Fruit fly (Drosophila melanogaster) S2 (cell line): Measurements from ENCODE around the gene CG15570.

Experiments used
- CG8478 ChIP-seq: fragments of >200 bp; optimal IDR thresholded peaks from 2 replicates; lab custom pipeline; 2018
- CTCF ChIP-seq, 2 experiments: fragments of >200 bp; optimal IDR thresholded peaks; 2 replicates each; lab custom pipeline; 2018

CG15570 gene

dm6 chrX:4217870-4218269 is at the start of gene CG15570:
CG15570 (plus strand) TSS chrX:4218170.
- TF ChIP-seq CG8478: no peak
- TF ChIP-seq CTCF (optimal IDR thresholded peaks at IDR 0.05; lab: Kevin White, UChicago): no peak

DNA sequence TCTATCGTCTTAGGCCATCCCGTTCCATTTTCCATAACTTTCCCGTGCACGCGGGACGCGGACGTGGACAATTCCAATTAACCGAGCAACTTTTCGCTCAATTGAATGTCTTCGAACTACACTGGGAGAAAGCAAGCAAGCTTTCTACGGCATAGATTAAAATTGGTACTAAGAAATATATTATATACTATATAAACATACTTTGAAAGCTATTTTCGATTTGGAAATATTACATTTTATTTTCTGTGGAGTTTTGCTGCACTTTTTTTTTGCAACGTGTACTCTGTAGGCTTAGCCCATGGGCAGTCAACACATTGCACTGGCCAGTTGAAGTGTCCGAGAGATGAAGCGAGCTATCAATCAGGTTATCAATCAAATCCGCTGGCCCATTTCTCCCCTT is 47.5 kb upstream of the CG15570 start:
- TF ChIP-seq CTCF (optimal IDR thresholded peaks at IDR 0.05; lab: Kevin White, UChicago) (no peak), CG8478 (no peak)

DNA sequence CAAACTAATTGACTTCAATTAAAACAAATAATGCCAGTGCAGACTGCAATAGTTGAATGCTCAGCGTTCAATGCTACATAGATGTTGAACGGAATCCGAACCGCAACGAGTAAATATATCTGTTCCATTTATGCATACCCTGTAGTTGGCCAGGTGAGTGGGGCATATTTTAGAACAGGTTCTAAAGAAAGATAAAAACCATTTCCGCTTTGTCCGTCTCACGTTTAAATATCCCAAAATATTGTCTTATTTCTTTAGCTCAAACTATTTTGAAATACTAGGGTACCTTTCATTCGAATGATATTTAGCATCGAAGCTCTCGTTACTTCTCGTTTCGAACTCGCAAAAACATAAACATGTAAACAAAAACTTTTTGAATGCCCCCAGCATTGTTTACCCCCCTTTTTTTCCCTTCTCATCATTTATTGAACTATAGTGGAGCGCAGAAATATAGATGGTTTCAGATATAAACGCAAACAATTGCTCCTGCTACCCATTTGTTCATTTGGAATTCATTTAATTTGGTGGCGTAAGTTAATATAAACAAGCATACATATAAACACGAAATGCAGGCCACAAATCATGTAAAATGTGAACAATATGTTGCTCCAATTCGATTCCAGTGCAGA is 45.7 kb upstream of the CG15570 start:
- TF ChIP-seq CG8478: no peak
- TF ChIP-seq CTCF (optimal IDR thresholded peaks at IDR 0.05; lab: Kevin White, UChicago): no peak

- TF ChIP-seq CTCF (optimal IDR thresholded peaks at IDR 0.05; lab: Kevin White, UChicago): no peak
- TF ChIP-seq CG8478: no peak
These were observed 44.6 kb upstream of the CG15570 start for dm6 chrX:4173381-4173780.

dm6 chrX:4175805-4176204 is 42.2 kb upstream of the CG15570 start:
- TF ChIP-seq CTCF (optimal IDR thresholded peaks at IDR 0.05; lab: Kevin White, UChicago) (no peak), CG8478 (no peak)

DNA sequence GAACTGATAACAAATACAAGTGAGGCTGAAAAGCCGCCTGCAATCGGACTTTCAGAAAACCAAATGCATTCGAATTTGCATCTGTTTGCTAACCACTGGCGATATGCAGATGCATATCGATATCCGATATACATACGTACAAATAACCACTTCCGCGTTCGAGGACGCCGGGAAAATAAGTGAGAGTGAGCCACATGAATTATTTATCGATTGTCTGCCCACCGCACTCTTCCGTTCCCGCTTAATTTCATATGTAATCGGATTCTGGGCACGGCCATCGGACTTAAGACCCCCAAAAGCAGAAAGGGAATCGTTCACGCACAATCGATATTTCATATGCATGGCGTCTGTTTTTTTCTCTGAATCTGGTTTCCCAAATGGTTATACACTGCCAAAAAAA is 40.2 kb upstream of the CG15570 start:
- TF ChIP-seq CTCF (optimal IDR thresholded peaks at IDR 0.05; lab: Kevin White, UChicago): no peak
- TF ChIP-seq CG8478: no peak

dm6 chrX:4178819-4179218 is 39.2 kb upstream of the CG15570 start:
- TF ChIP-seq CTCF (optimal IDR thresholded peaks at IDR 0.05; lab: Kevin White, UChicago) (no peak), CG8478 (no peak)

DNA sequence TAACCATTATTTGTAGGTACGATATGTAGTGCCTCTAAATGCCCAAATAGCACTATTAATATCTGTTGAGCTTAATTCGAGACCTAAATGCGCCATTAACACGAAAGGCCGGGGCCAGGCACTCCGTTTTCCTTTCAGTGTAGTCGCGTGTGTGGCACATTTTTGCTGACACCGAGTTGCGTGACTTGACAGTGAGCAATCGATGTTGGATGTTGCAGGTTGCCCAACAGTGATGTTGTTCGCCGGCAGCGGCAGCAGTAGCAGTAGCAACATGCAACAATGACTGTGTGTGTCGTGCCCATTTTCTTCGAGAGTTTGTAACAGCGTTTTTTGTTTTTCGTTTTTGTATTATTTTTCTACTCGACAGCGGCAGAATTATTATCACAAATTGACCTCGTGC is 32.6 kb upstream of the CG15570 start:
- TF ChIP-seq CG8478: no peak
- no peak for TF ChIP-seq CTCF (optimal IDR thresholded peaks at IDR 0.05; lab: Kevin White, UChicago)

DNA sequence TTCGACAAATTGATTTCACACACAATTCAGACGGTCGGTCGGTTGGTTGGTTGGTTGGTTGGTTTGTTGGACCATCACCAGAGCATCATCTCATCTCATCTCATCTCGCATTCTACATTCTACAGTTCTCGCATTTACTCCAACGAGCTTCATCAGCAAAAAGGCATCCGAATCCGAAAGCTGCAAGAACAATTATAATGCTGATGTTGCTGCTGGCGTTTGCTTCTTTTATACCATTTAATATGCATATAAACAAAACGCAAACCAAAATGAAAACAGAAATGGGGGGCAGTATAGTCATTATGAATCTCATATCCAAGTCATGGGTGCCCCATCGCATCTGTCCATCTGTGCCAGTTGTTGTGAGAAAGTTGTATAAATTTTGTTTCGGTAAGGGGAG is 31.2 kb upstream of the CG15570 start:
- TF ChIP-seq CG8478 (no peak), CTCF (optimal IDR thresholded peaks at IDR 0.05; lab: Kevin White, UChicago) (no peak)

dm6 chrX:4197463-4197862 is 20.5 kb upstream of the CG15570 start:
- TF ChIP-seq CTCF (optimal IDR thresholded peaks at IDR 0.05; lab: Kevin White, UChicago) (no peak), CG8478 (no peak)

DNA sequence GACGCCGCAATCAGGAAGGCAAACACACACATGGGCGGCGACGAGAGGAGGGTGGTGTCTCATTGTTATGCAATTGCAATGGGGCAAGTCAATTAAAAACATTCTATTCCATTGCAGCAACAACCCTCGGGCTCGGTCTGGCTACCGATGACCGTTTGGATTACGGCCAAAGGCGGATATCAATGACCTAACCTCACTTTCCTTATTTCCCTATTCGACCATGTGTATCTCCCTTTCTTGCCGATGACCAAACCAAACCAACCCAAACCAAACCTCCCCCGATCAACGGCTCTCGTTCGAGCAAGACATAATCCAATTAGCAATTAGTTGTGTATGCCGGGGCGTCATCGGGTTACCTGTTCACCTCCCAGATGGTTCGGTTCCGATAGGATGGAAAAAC is 19.2 kb upstream of the CG15570 start:
- no peak for TF ChIP-seq CG8478
- no peak for TF ChIP-seq CTCF (optimal IDR thresholded peaks at IDR 0.05; lab: Kevin White, UChicago)

dm6 chrX:4200612-4201011 is 17.4 kb upstream of the CG15570 start:
- no peak for TF ChIP-seq CG8478
- TF ChIP-seq CTCF (optimal IDR thresholded peaks at IDR 0.05; lab: Kevin White, UChicago): no peak

DNA sequence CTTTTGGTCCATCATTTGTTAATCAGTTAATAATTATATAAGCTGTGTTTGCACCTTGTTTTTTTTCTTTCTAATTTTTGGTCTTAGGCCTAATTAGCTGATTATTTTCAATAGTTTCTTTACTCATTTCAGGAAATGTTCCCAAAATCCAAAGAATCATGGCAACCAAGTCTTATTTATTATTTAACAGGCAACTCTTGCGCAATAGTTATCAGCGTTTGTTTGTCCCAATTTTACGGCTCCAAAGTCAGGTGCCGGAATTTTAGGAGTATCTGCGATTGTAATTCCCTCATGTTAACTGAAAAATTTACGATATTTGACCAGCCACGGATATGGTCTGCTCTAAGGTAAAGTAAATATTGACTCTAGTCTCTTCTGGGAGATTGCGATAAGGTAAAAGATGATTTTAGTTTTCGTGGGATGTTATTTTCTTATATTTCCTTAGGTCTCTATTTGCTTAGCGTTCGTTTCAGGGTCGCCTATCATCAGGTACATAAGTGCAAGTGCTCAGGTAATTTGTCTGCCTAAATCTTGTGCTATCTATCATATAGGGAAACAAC is 15.7 kb upstream of the CG15570 start:
- no peak for TF ChIP-seq CG8478
- no peak for TF ChIP-seq CTCF (optimal IDR thresholded peaks at IDR 0.05; lab: Kevin White, UChicago)

DNA sequence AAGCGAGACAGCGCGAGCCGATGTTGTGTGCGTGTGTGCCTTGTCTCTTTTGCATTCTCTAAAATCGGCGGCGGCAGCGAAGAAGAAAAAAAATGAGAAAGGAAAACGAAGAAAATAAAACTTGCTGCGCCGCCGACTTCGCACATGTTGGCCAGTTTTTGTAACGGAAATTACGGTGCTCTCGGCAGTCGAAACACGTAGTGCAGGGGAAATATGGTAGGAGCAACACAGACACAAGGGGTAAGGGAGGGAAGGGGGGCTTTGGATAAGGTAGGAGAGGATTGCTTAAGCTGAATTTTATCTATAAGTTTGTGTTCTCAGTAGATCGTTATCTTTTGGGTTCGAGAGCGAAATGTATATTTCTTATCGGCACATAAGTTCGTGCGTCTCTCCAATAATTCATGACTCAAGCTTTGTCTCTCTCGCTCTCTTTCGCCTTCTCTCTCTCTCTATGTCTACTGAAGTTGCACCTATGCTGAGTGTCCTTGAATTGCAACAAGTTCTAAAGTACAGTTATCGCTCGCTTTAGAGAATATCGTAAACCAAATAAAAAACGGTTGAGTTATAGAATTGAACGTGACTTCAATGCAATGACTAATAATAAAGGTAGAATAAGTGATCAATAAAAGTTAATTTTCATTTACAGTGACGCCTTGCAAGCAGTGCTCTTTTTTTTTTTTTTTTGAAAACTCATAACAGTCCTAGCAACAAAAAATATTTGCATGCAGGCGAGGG is 14.1 kb upstream of the CG15570 start:
- TF ChIP-seq CTCF (optimal IDR thresholded peaks at IDR 0.05; lab: Kevin White, UChicago) (no peak), CG8478 (no peak)

- TF ChIP-seq CG8478 (no peak), CTCF (optimal IDR thresholded peaks at IDR 0.05; lab: Kevin White, UChicago) (no peak)
These were observed 12.4 kb upstream of the CG15570 start, which contains the start of gene Fas2 for dm6 chrX:4205346-4206178. Fas2 (minus strand) TSS chrX:4206093.

- TF ChIP-seq CTCF (optimal IDR thresholded peaks at IDR 0.05; lab: Kevin White, UChicago): no peak
- TF ChIP-seq CG8478: no peak
These were observed 11.2 kb upstream of the CG15570 start for dm6 chrX:4206764-4207163.
